Worm (Caenorhabditis elegans): Measurements from ENCODE around the gene C14B1.12.

C14B1.12 gene

DNA sequence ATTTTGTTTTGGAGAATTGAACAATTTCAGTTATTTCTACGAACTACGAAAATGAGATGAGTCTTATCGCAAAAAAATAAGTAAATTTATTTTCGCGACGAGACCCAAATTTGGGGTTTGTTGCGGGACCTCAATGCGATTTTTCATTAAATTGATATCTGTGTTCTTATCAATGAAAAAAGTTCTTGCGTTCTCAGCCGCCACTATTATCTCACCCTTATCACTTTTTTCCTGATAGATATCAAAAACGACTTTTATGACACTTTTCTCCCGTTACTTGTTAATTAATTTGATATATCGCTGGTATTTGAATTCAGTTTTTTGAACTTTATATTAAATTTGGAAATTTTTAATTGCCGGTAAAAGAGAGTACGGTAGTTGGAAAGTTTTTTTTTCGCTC lies 18.6 kb upstream of the C14B1.12 start:
- TF ChIP-seq crh-2 (tag; optimal IDR thresholded peaks at IDR 0.05): no peak
- no peak for TF ChIP-seq ztf-4 (tag; optimal IDR thresholded peaks at IDR 0.05)
- no peak for TF ChIP-seq elt-1 (tag; optimal IDR thresholded peaks at IDR 0.05)
- TF ChIP-seq nhr-21 (tag; optimal IDR thresholded peaks at IDR 0.05): no peak
- no peak for TF ChIP-seq aly-2 (tag; optimal IDR thresholded peaks at IDR 0.05)
- no peak for TF ChIP-seq ztf-1 (GFP tag; conservative IDR thresholded peaks at IDR 0.05)
- TF ChIP-seq nhr-12 (tag; optimal IDR thresholded peaks at IDR 0.05): no peak
- TF ChIP-seq zag-1 (tag; optimal IDR thresholded peaks at IDR 0.05): no peak
- TF ChIP-seq nhr-237 (tag; optimal IDR thresholded peaks at IDR 0.05): no peak
- TF ChIP-seq nhr-25 (tag; optimal IDR thresholded peaks at IDR 0.05): no peak
- no peak for TF ChIP-seq unc-39 (tag; optimal IDR thresholded peaks at IDR 0.05)

DNA sequence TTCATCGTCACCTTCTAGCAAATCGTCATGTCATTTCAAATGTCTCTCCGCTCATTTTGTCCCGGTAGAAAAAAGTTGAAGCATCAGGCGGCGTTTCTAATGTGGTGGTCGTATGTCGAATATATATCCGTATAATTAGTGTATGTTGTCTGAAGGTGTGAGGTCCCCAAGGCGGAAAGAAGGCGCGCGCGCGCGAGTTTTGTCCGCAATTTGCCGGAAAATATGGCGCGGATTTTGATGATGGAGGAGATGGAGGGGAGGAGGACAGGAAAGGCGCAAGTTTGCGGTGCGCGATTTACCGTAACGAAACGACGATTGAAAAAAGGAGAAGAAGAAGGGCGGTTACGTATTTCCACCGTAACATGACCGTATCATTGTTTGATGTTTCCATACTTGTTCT lies 17.3 kb upstream of the C14B1.12 start:
- TF ChIP-seq gmeb-1 (tag; optimal IDR thresholded peaks at IDR 0.05) (no peak), nhr-21 (tag; optimal IDR thresholded peaks at IDR 0.05) (no peak), fos-1 (tag; optimal IDR thresholded peaks at IDR 0.05) (no peak), elt-3 (tag; optimal IDR thresholded peaks at IDR 0.05) (no peak), lin-13 (GFP tag; optimal IDR thresholded peaks at IDR 0.05) (no peak), unc-55 (GFP tag; optimal IDR thresholded peaks at IDR 0.05) (no peak), ceh-82 (tag; optimal IDR thresholded peaks at IDR 0.05) (no peak), unc-39 (tag; optimal IDR thresholded peaks at IDR 0.05) (no peak), Y55F3AM.14 (GFP tag; optimal IDR thresholded peaks at IDR 0.05) (no peak), blmp-1 (tag; optimal IDR thresholded peaks at IDR 0.05; ENCODE audit: insufficient read depth) (no peak), ama-1 (optimal IDR thresholded peaks at IDR 0.05) (no peak), nhr-23 (tag; optimal IDR thresholded peaks at IDR 0.05) (no peak), egl-27 (tag; optimal IDR thresholded peaks at IDR 0.05) (no peak), nhr-12 (tag; optimal IDR thresholded peaks at IDR 0.05) (no peak), nhr-237 (tag; optimal IDR thresholded peaks at IDR 0.05) (no peak)

ce11 chrIII:3738331-3738730 lies 13.6 kb upstream of the C14B1.12 start:
- TF ChIP-seq ceh-16 (tag; optimal IDR thresholded peaks at IDR 0.05) (no peak), F13H6.1 (tag; optimal IDR thresholded peaks at IDR 0.05) (no peak), sma-3 (GFP tag; optimal IDR thresholded peaks at IDR 0.05) (no peak), ztf-1 (GFP tag; conservative IDR thresholded peaks at IDR 0.05) (no peak), alr-1 (tag; optimal IDR thresholded peaks at IDR 0.05) (no peak), peb-1 (tag; optimal IDR thresholded peaks at IDR 0.05) (no peak), lin-13 (GFP tag; optimal IDR thresholded peaks at IDR 0.05) (no peak), unc-55 (GFP tag; optimal IDR thresholded peaks at IDR 0.05) (no peak), nhr-25 (tag; optimal IDR thresholded peaks at IDR 0.05) (no peak), mbf-1 (tag; optimal IDR thresholded peaks at IDR 0.05) (no peak), fos-1 (tag; optimal IDR thresholded peaks at IDR 0.05) (no peak), ztf-4 (tag; optimal IDR thresholded peaks at IDR 0.05) (no peak), blmp-1 (tag; optimal IDR thresholded peaks at IDR 0.05; ENCODE audit: insufficient read depth) (no peak), lin-11 (tag; optimal IDR thresholded peaks at IDR 0.05) (no peak), snpc-4 (tag; optimal IDR thresholded peaks at IDR 0.05) (no peak), elt-1 (tag; optimal IDR thresholded peaks at IDR 0.05) (no peak), egl-27 (tag; optimal IDR thresholded peaks at IDR 0.05) (no peak)

- TF ChIP-seq nhr-129 (tag; optimal IDR thresholded peaks at IDR 0.05): no peak
- TF ChIP-seq lin-11 (tag; optimal IDR thresholded peaks at IDR 0.05): no peak
- TF ChIP-seq ceh-82 (tag; optimal IDR thresholded peaks at IDR 0.05): no peak
- no peak for TF ChIP-seq crh-2 (tag; optimal IDR thresholded peaks at IDR 0.05)
- TF ChIP-seq mdl-1 (tag; optimal IDR thresholded peaks at IDR 0.05): no peak
- no peak for TF ChIP-seq alr-1 (tag; optimal IDR thresholded peaks at IDR 0.05)
- no peak for TF ChIP-seq nhr-237 (tag; optimal IDR thresholded peaks at IDR 0.05)
- TF ChIP-seq sem-4 (tag; optimal IDR thresholded peaks at IDR 0.05): no peak
- no peak for TF ChIP-seq elt-1 (tag; optimal IDR thresholded peaks at IDR 0.05)
- TF ChIP-seq peb-1 (tag; optimal IDR thresholded peaks at IDR 0.05): no peak
- TF ChIP-seq lin-39 (tag; optimal IDR thresholded peaks at IDR 0.05): no peak
- TF ChIP-seq Y55F3AM.14 (GFP tag; optimal IDR thresholded peaks at IDR 0.05): no peak
- TF ChIP-seq unc-62 (GFP tag; optimal IDR thresholded peaks at IDR 0.05): no peak
- no peak for TF ChIP-seq aly-2 (tag; optimal IDR thresholded peaks at IDR 0.05)
- TF ChIP-seq F13H6.1 (tag; optimal IDR thresholded peaks at IDR 0.05): no peak
These were observed 13.0 kb upstream of the C14B1.12 start for ce11 chrIII:3737742-3738141.

DNA sequence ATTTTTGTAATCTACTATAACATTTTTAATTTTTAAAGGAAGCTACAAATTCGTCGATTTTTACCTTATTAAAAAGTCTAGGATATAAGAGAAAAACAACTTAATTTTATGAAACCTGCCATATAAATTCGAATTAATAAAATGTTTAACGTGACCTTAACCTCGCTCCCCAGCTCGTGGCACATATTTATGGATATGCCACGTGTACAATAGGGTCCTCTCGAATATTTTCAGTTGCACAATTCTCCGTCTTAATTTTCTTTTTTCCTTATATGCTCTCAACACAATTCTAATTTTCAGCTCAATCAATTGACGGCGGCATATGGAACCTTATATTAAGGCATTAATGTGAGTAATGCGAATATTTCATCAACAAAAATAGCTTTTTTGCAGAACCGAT lies 11.5 kb upstream of the C14B1.12 start, which contains the start of gene F34D10.4:
TSS of gene F34D10.4 (plus strand) at position 301 of the 400 bp plus-strand sequence.
- no peak for TF ChIP-seq nhr-11 (tag; optimal IDR thresholded peaks at IDR 0.05)
- no peak for TF ChIP-seq ztf-4 (tag; optimal IDR thresholded peaks at IDR 0.05)
- TF ChIP-seq lin-11 (tag; optimal IDR thresholded peaks at IDR 0.05): no peak
- TF ChIP-seq ama-1 (optimal IDR thresholded peaks at IDR 0.05): no peak
- no peak for TF ChIP-seq mbf-1 (tag; optimal IDR thresholded peaks at IDR 0.05)
- TF ChIP-seq lin-13 (GFP tag; optimal IDR thresholded peaks at IDR 0.05): no peak
- no peak for TF ChIP-seq nhr-129 (tag; optimal IDR thresholded peaks at IDR 0.05)
- TF ChIP-seq C34F6.9 (tag; optimal IDR thresholded peaks at IDR 0.05): no peak
- no peak for TF ChIP-seq elt-1 (tag; optimal IDR thresholded peaks at IDR 0.05)
- no peak for TF ChIP-seq sma-9 (GFP tag; optimal IDR thresholded peaks at IDR 0.05)
- TF ChIP-seq sma-9 (tag; optimal IDR thresholded peaks at IDR 0.05): no peak
- TF ChIP-seq nhr-237 (tag; optimal IDR thresholded peaks at IDR 0.05): no peak
- TF ChIP-seq nhr-10 (tag; optimal IDR thresholded peaks at IDR 0.05): no peak
- no peak for TF ChIP-seq ztf-1 (GFP tag; conservative IDR thresholded peaks at IDR 0.05)

Data from whole organism, L2 larva.